Fruit fly (Drosophila melanogaster) whole organism, pupa: Measurements from ENCODE around the gene CG13026.

Source experiments
- CG10348 ChIP-seq: fragments of 200-800 bp; sonication (Bioruptor generic); IDR thresholded peaks from 2 replicates; pipeline ENCODE4 v1.3.6; 2022; ENCODE audit warnings: missing biosample characterization, missing genetic modification characterization
- CG12605 ChIP-seq: fragments of 200-800 bp; sonication (Bioruptor generic); IDR thresholded peaks from 2 replicates; pipeline ENCODE4 v1.3.6; 2022; ENCODE audit warnings: missing biosample characterization, missing genetic modification characterization
- CG13204 ChIP-seq: fragments of 200-800 bp; sonication (Bioruptor generic); optimal IDR thresholded peaks from 2 replicates; lab custom pipeline; 2018; ENCODE audit warnings: missing biosample characterization, mild to moderate bottlenecking, missing genetic modification characterization, moderate library complexity
- CG14655 ChIP-seq: fragments of 200-800 bp; sonication (Bioruptor generic); optimal IDR thresholded peaks from 3 replicates; lab custom pipeline; 2017; ENCODE audit warnings: mild to moderate bottlenecking, missing biosample characterization, missing genetic modification reagents, missing genetic modification characterization
- CG15710 ChIP-seq: fragments of 200-800 bp; sonication (Bioruptor generic); optimal IDR thresholded peaks from 2 replicates; lab custom pipeline; 2018; ENCODE audit warnings: missing biosample characterization, mild to moderate bottlenecking, missing genetic modification characterization, moderate library complexity
- CG17806 ChIP-seq: fragments of 200-800 bp; sonication (Bioruptor generic); optimal IDR thresholded peaks from 2 replicates; lab custom pipeline; 2018; ENCODE audit warnings: missing biosample characterization, mild to moderate bottlenecking, missing genetic modification characterization, moderate library complexity
- CG32121 ChIP-seq: fragments of 200-800 bp; sonication (Bioruptor generic); IDR thresholded peaks from 2 replicates; pipeline ENCODE4 v1.3.6; 2022; ENCODE audit warnings: missing biosample characterization, missing genetic modification characterization
- CG34367 ChIP-seq: fragments of 200-800 bp; sonication (Bioruptor generic); optimal IDR thresholded peaks from 2 replicates; lab custom pipeline; 2018; ENCODE audit warnings: missing biosample characterization, mild to moderate bottlenecking, missing genetic modification characterization
- CG4496 ChIP-seq: fragments of 200-800 bp; sonication (Bioruptor generic); IDR thresholded peaks from 3 replicates; pipeline ENCODE4 v1.3.6; 2022; ENCODE audit warnings: missing biosample characterization, missing genetic modification characterization
- CG8159 ChIP-seq: fragments of 200-800 bp; sonication (Bioruptor generic); optimal IDR thresholded peaks from 3 replicates; lab custom pipeline; 2018; ENCODE audit warnings: missing biosample characterization, mild to moderate bottlenecking, missing genetic modification characterization, moderate library complexity
- CG8301 ChIP-seq: fragments of 200-800 bp; sonication (Bioruptor generic); optimal IDR thresholded peaks from 2 replicates; lab custom pipeline; 2018; ENCODE audit warnings: missing biosample characterization, mild to moderate bottlenecking, missing genetic modification characterization
- CG9948 ChIP-seq: fragments of 200-800 bp; sonication (Bioruptor generic); optimal IDR thresholded peaks from 2 replicates; lab custom pipeline; 2018; ENCODE audit warnings: missing biosample characterization, mild to moderate bottlenecking, missing genetic modification characterization, moderate library complexity
- D1 ChIP-seq: fragments of 200-800 bp; sonication (Bioruptor generic); optimal IDR thresholded peaks from 2 replicates; lab custom pipeline; 2018; ENCODE audit warnings: missing biosample characterization, mild to moderate bottlenecking, missing genetic modification characterization, moderate library complexity
- EcR ChIP-seq: fragments of 200-800 bp; sonication (Bioruptor generic); optimal IDR thresholded peaks from 3 replicates; lab custom pipeline; 2019; ENCODE audit warnings: missing biosample characterization, missing genetic modification characterization, mild to moderate bottlenecking, moderate library complexity, missing genetic modification reagents
- Ets98B ChIP-seq: fragments of 200-800 bp; sonication (Bioruptor generic); IDR thresholded peaks from 2 replicates; pipeline ENCODE4 v1.3.6; 2022; ENCODE audit warnings: missing biosample characterization, missing genetic modification characterization
- Pif1A ChIP-seq: fragments of 200-800 bp; sonication (Bioruptor generic); optimal IDR thresholded peaks from 3 replicates; lab custom pipeline; 2016; ENCODE audit warnings: missing biosample characterization, missing genetic modification characterization
- Pif1B ChIP-seq: fragments of 200-800 bp; sonication (Bioruptor generic); optimal IDR thresholded peaks from 3 replicates; lab custom pipeline; 2016; ENCODE audit warnings: missing biosample characterization, missing genetic modification characterization
- Snoo ChIP-seq: fragments of 200-800 bp; sonication (Bioruptor generic); optimal IDR thresholded peaks from 3 replicates; lab custom pipeline; 2017; ENCODE audit warnings: missing biosample characterization, mild to moderate bottlenecking, missing genetic modification characterization, inconsistent platforms
- fd96Ca ChIP-seq: fragments of 200-800 bp; sonication (Bioruptor generic); IDR thresholded peaks from 3 replicates; pipeline ENCODE4 v1.3.6; 2022; ENCODE audit warnings: missing biosample characterization, missing genetic modification characterization
- gl ChIP-seq: fragments of 200-800 bp; sonication (Bioruptor generic); optimal IDR thresholded peaks from 2 replicates; lab custom pipeline; 2018; ENCODE audit warnings: missing biosample characterization, mild to moderate bottlenecking, missing genetic modification characterization
- rn ChIP-seq: fragments of 200-800 bp; sonication (Bioruptor generic); IDR thresholded peaks from 2 replicates; pipeline ENCODE4 v1.3.6; 2022; ENCODE audit warnings: missing biosample characterization, missing genetic modification characterization

CG13026 gene

dm6 chr3L:16724561-16724960 lies 1.4 kb downstream of the CG13026 start, which contains the start of gene CG13031:
CG13031 (plus strand) TSS chr3L:16724861.
- TF ChIP-seq Ets98B (GFP tag; lab: Robert Waterston, UW) (no peak), CG12605 (no peak), CG34367 (tag; lab: Kevin White, UChicago) (no peak), D1 (tag; lab: Kevin White, UChicago) (no peak), rn (no peak), CG9948 (tag; lab: Kevin White, UChicago) (no peak), fd96Ca (GFP tag; lab: Robert Waterston, UW) (no peak), CG8159 (no peak), CG17806 (tag; lab: Kevin White, UChicago) (no peak)

- TF ChIP-seq rn = no peak
- TF ChIP-seq CG4496 (GFP tag; lab: Robert Waterston, UW) = 0 out of 3 replicates have a peak, but pooled peaks have one; percentile 37
- TF ChIP-seq EcR (GFP tag; lab: Kevin White, UChicago) = no peak
- TF ChIP-seq Ets98B (GFP tag; lab: Robert Waterston, UW) = peak; percentile 22; the same call in 1 of the 2 replicates
- no peak for TF ChIP-seq fd96Ca (GFP tag; lab: Robert Waterston, UW)
- TF ChIP-seq CG9948 (tag; lab: Kevin White, UChicago) = no peak
- no peak for TF ChIP-seq Pif1B
- TF ChIP-seq D1 (tag; lab: Kevin White, UChicago) = no peak
- TF ChIP-seq CG8301 (tag; lab: Kevin White, UChicago) = no peak
- TF ChIP-seq CG14655 (GFP tag; lab: Kevin White, UChicago) = no peak
These were observed 11.8 kb downstream of the CG13026 start for dm6 chr3L:16714193-16714538.

dm6 chr3L:16713446-16714192 lies 12.3 kb downstream of the CG13026 start:
- TF ChIP-seq Snoo (no peak), EcR (GFP tag; lab: Kevin White, UChicago) (no peak), CG10348 (GFP tag; lab: Robert Waterston, UW) (no peak), CG13204 (GFP tag; lab: Kevin White, UChicago) (no peak), CG14655 (GFP tag; lab: Kevin White, UChicago) (no peak)

- TF ChIP-seq Pif1B (no peak), CG13204 (GFP tag; lab: Kevin White, UChicago) (no peak), CG15710 (tag; lab: Kevin White, UChicago) (no peak), D1 (tag; lab: Kevin White, UChicago) (no peak), CG14655 (GFP tag; lab: Kevin White, UChicago) (no peak), CG4496 (GFP tag; lab: Robert Waterston, UW) (no peak), CG9948 (tag; lab: Kevin White, UChicago) (no peak), Ets98B (GFP tag; lab: Robert Waterston, UW) (no peak), CG8301 (tag; lab: Kevin White, UChicago) (no peak), CG17806 (tag; lab: Kevin White, UChicago) (no peak), Snoo (no peak), fd96Ca (GFP tag; lab: Robert Waterston, UW) (no peak), CG10348 (GFP tag; lab: Robert Waterston, UW) (no peak), CG8159 (no peak), Pif1A (GFP tag; lab: Kevin White, UChicago) (no peak), CG34367 (tag; lab: Kevin White, UChicago) (no peak), EcR (GFP tag; lab: Kevin White, UChicago) (no peak), CG12605 (no peak), rn (no peak), gl (tag; lab: Kevin White, UChicago) (no peak)
These were observed 13.6 kb downstream of the CG13026 start for dm6 chr3L:16712371-16712770.

dm6 chr3L:16711430-16712228 lies 14.3 kb downstream of the CG13026 start, which contains the start of the genes CG43954, Lasp and Dab:
CG43954 (minus strand) TSS chr3L:16711677.
Lasp (minus strand) TSS chr3L:16711677.
Dab (plus strand) TSS chr3L:16712126.
- TF ChIP-seq rn = no peak
- TF ChIP-seq EcR (GFP tag; lab: Kevin White, UChicago) = no peak
- peak; percentile 46; the same call in 1 of the 2 replicates for TF ChIP-seq CG32121
- TF ChIP-seq CG8159 = peak; percentile 14
- TF ChIP-seq CG15710 (tag; lab: Kevin White, UChicago) = no peak
- TF ChIP-seq CG10348 (GFP tag; lab: Robert Waterston, UW) = no peak
- no peak for TF ChIP-seq Pif1B
- TF ChIP-seq CG13204 (GFP tag; lab: Kevin White, UChicago) = peak; percentile 26
- TF ChIP-seq CG4496 (GFP tag; lab: Robert Waterston, UW) = peak; percentile 38; the same call in 1 of the 3 replicates
- TF ChIP-seq Pif1A (GFP tag; lab: Kevin White, UChicago) = peak; percentile 15
- peak; percentile 9 for TF ChIP-seq CG9948 (tag; lab: Kevin White, UChicago)
- no peak for TF ChIP-seq CG8301 (tag; lab: Kevin White, UChicago)
- TF ChIP-seq CG17806 (tag; lab: Kevin White, UChicago) = no peak
- no peak for TF ChIP-seq CG14655 (GFP tag; lab: Kevin White, UChicago)
- no peak for TF ChIP-seq fd96Ca (GFP tag; lab: Robert Waterston, UW)
- peak; percentile 54; the same call in 1 of the 2 replicates for TF ChIP-seq CG12605
- peak; percentile 31 for TF ChIP-seq Ets98B (GFP tag; lab: Robert Waterston, UW)
- TF ChIP-seq CG34367 (tag; lab: Kevin White, UChicago) = no peak
- TF ChIP-seq gl (tag; lab: Kevin White, UChicago) = no peak
- TF ChIP-seq Snoo = peak; percentile 49
- no peak for TF ChIP-seq D1 (tag; lab: Kevin White, UChicago)
